Fruit fly (Drosophila melanogaster) whole organism, pupa: ENCODE measurements around the gene CG5079.

Source experiments
- CG10348 ChIP-seq: fragments of 200-800 bp; sonication (Bioruptor generic); IDR thresholded peaks from 2 replicates; pipeline ENCODE4 v1.3.6; 2022; ENCODE audit warnings: missing biosample characterization, missing genetic modification characterization
- CG12605 ChIP-seq: fragments of 200-800 bp; sonication (Bioruptor generic); IDR thresholded peaks from 2 replicates; pipeline ENCODE4 v1.3.6; 2022; ENCODE audit warnings: missing biosample characterization, missing genetic modification characterization
- CG13204 ChIP-seq: fragments of 200-800 bp; sonication (Bioruptor generic); optimal IDR thresholded peaks from 2 replicates; lab custom pipeline; 2018; ENCODE audit warnings: missing biosample characterization, mild to moderate bottlenecking, missing genetic modification characterization, moderate library complexity
- CG14655 ChIP-seq: fragments of 200-800 bp; sonication (Bioruptor generic); optimal IDR thresholded peaks from 3 replicates; lab custom pipeline; 2017; ENCODE audit warnings: mild to moderate bottlenecking, missing biosample characterization, missing genetic modification reagents, missing genetic modification characterization
- CG15710 ChIP-seq: fragments of 200-800 bp; sonication (Bioruptor generic); optimal IDR thresholded peaks from 2 replicates; lab custom pipeline; 2018; ENCODE audit warnings: missing biosample characterization, mild to moderate bottlenecking, missing genetic modification characterization, moderate library complexity
- CG17806 ChIP-seq: fragments of 200-800 bp; sonication (Bioruptor generic); optimal IDR thresholded peaks from 2 replicates; lab custom pipeline; 2018; ENCODE audit warnings: missing biosample characterization, mild to moderate bottlenecking, missing genetic modification characterization, moderate library complexity
- CG32121 ChIP-seq: fragments of 200-800 bp; sonication (Bioruptor generic); IDR thresholded peaks from 2 replicates; pipeline ENCODE4 v1.3.6; 2022; ENCODE audit warnings: missing biosample characterization, missing genetic modification characterization
- CG34367 ChIP-seq: fragments of 200-800 bp; sonication (Bioruptor generic); optimal IDR thresholded peaks from 2 replicates; lab custom pipeline; 2018; ENCODE audit warnings: missing biosample characterization, mild to moderate bottlenecking, missing genetic modification characterization
- CG4496 ChIP-seq: fragments of 200-800 bp; sonication (Bioruptor generic); IDR thresholded peaks from 3 replicates; pipeline ENCODE4 v1.3.6; 2022; ENCODE audit warnings: missing biosample characterization, missing genetic modification characterization
- CG8159 ChIP-seq: fragments of 200-800 bp; sonication (Bioruptor generic); optimal IDR thresholded peaks from 3 replicates; lab custom pipeline; 2018; ENCODE audit warnings: missing biosample characterization, mild to moderate bottlenecking, missing genetic modification characterization, moderate library complexity
- CG8301 ChIP-seq: fragments of 200-800 bp; sonication (Bioruptor generic); optimal IDR thresholded peaks from 2 replicates; lab custom pipeline; 2018; ENCODE audit warnings: missing biosample characterization, mild to moderate bottlenecking, missing genetic modification characterization
- CG9948 ChIP-seq: fragments of 200-800 bp; sonication (Bioruptor generic); optimal IDR thresholded peaks from 2 replicates; lab custom pipeline; 2018; ENCODE audit warnings: missing biosample characterization, mild to moderate bottlenecking, missing genetic modification characterization, moderate library complexity
- D1 ChIP-seq: fragments of 200-800 bp; sonication (Bioruptor generic); optimal IDR thresholded peaks from 2 replicates; lab custom pipeline; 2018; ENCODE audit warnings: missing biosample characterization, mild to moderate bottlenecking, missing genetic modification characterization, moderate library complexity
- EcR ChIP-seq: fragments of 200-800 bp; sonication (Bioruptor generic); optimal IDR thresholded peaks from 3 replicates; lab custom pipeline; 2019; ENCODE audit warnings: missing biosample characterization, missing genetic modification characterization, mild to moderate bottlenecking, moderate library complexity, missing genetic modification reagents
- Ets98B ChIP-seq: fragments of 200-800 bp; sonication (Bioruptor generic); IDR thresholded peaks from 2 replicates; pipeline ENCODE4 v1.3.6; 2022; ENCODE audit warnings: missing biosample characterization, missing genetic modification characterization
- Pif1A ChIP-seq: fragments of 200-800 bp; sonication (Bioruptor generic); optimal IDR thresholded peaks from 3 replicates; lab custom pipeline; 2016; ENCODE audit warnings: missing biosample characterization, missing genetic modification characterization
- Pif1B ChIP-seq: fragments of 200-800 bp; sonication (Bioruptor generic); optimal IDR thresholded peaks from 3 replicates; lab custom pipeline; 2016; ENCODE audit warnings: missing biosample characterization, missing genetic modification characterization
- Snoo ChIP-seq: fragments of 200-800 bp; sonication (Bioruptor generic); optimal IDR thresholded peaks from 3 replicates; lab custom pipeline; 2017; ENCODE audit warnings: missing biosample characterization, mild to moderate bottlenecking, missing genetic modification characterization, inconsistent platforms
- fd96Ca ChIP-seq: fragments of 200-800 bp; sonication (Bioruptor generic); IDR thresholded peaks from 3 replicates; pipeline ENCODE4 v1.3.6; 2022; ENCODE audit warnings: missing biosample characterization, missing genetic modification characterization
- gl ChIP-seq: fragments of 200-800 bp; sonication (Bioruptor generic); optimal IDR thresholded peaks from 2 replicates; lab custom pipeline; 2018; ENCODE audit warnings: missing biosample characterization, mild to moderate bottlenecking, missing genetic modification characterization
- rn ChIP-seq: fragments of 200-800 bp; sonication (Bioruptor generic); IDR thresholded peaks from 2 replicates; pipeline ENCODE4 v1.3.6; 2022; ENCODE audit warnings: missing biosample characterization, missing genetic modification characterization

The CG5079 gene

dm6 chr3R:25631079-25631478, 17.6 kb downstream of the CG5079 start:
- TF ChIP-seq CG13204 (GFP tag; lab: Kevin White, UChicago), result no peak
- no peak for TF ChIP-seq CG34367 (tag; lab: Kevin White, UChicago)
- no peak for TF ChIP-seq Ets98B (GFP tag; lab: Robert Waterston, UW)
- no peak for TF ChIP-seq CG10348 (GFP tag; lab: Robert Waterston, UW)
- no peak for TF ChIP-seq CG14655 (GFP tag; lab: Kevin White, UChicago)
- TF ChIP-seq CG15710 (tag; lab: Kevin White, UChicago), result peak; percentile 28
- TF ChIP-seq EcR (GFP tag; lab: Kevin White, UChicago), result no peak
- TF ChIP-seq gl, result no peak
- TF ChIP-seq Snoo (tag; lab: Kevin White, UChicago), result no peak
- TF ChIP-seq Pif1B (GFP tag; lab: Kevin White, UChicago), result no peak
- no peak for TF ChIP-seq rn
- no peak for TF ChIP-seq CG12605 (GFP tag; lab: Robert Waterston, UW)
- no peak for TF ChIP-seq CG32121 (GFP tag; lab: Robert Waterston, UW)
- no peak for TF ChIP-seq D1 (tag; lab: Kevin White, UChicago)
- no peak for TF ChIP-seq fd96Ca (GFP tag; lab: Robert Waterston, UW)
- peak; percentile 58 for TF ChIP-seq CG8159 (tag; lab: Kevin White, UChicago)
- TF ChIP-seq Pif1A, result no peak
- no peak for TF ChIP-seq CG8301 (tag; lab: Kevin White, UChicago)
- TF ChIP-seq CG4496 (GFP tag; lab: Robert Waterston, UW), result no peak
- peak; percentile 7 for TF ChIP-seq CG9948 (tag; lab: Kevin White, UChicago)
- TF ChIP-seq CG17806 (tag; lab: Kevin White, UChicago), result peak; percentile 22

- TF ChIP-seq CG32121 (GFP tag; lab: Robert Waterston, UW), result no peak
- peak; percentile 53 for TF ChIP-seq Pif1A
- TF ChIP-seq CG8301 (tag; lab: Kevin White, UChicago), result peak; percentile 6
- TF ChIP-seq CG8159 (tag; lab: Kevin White, UChicago), result peak; percentile 32
- TF ChIP-seq CG17806 (tag; lab: Kevin White, UChicago), result peak; percentile 16
- no peak for TF ChIP-seq gl
- TF ChIP-seq Snoo (tag; lab: Kevin White, UChicago), result peak; percentile 69
- no peak for TF ChIP-seq rn
- TF ChIP-seq CG14655 (GFP tag; lab: Kevin White, UChicago), result peak; percentile 9
- TF ChIP-seq Pif1B (GFP tag; lab: Kevin White, UChicago), result peak; percentile 56
Measured at dm6 chr3R:25633865-25634460, 20.5 kb downstream of the CG5079 start.

- TF ChIP-seq D1 (tag; lab: Kevin White, UChicago) (no peak), CG15710 (tag; lab: Kevin White, UChicago) (peak; percentile 60), fd96Ca (GFP tag; lab: Robert Waterston, UW) (no peak), gl (peak; percentile 17), CG17806 (tag; lab: Kevin White, UChicago) (peak; percentile 68), rn (no peak), Pif1A (peak; percentile 64), CG10348 (GFP tag; lab: Robert Waterston, UW) (no peak), Ets98B (GFP tag; lab: Robert Waterston, UW) (no peak), CG14655 (GFP tag; lab: Kevin White, UChicago) (peak; percentile 65), CG13204 (GFP tag; lab: Kevin White, UChicago) (peak; percentile 42), EcR (GFP tag; lab: Kevin White, UChicago) (no peak), CG8159 (tag; lab: Kevin White, UChicago) (peak; percentile 71), CG34367 (tag; lab: Kevin White, UChicago) (peak; percentile 64), Pif1B (GFP tag; lab: Kevin White, UChicago) (peak; percentile 73), Snoo (tag; lab: Kevin White, UChicago) (peak; percentile 56), CG4496 (GFP tag; lab: Robert Waterston, UW) (peak; percentile 46; the same call in 1 of the 3 replicates), CG8301 (tag; lab: Kevin White, UChicago) (peak; percentile 61), CG9948 (tag; lab: Kevin White, UChicago) (peak; percentile 67), CG12605 (GFP tag; lab: Robert Waterston, UW) (no peak), CG32121 (GFP tag; lab: Robert Waterston, UW) (no peak)
Measured at dm6 chr3R:25637294-25638174, 24.1 kb downstream of the CG5079 start, which contains the start of gene jigr1. Gene jigr1 (plus strand): TSS chr3R:25637843.

dm6 chr3R:25638381-25638780, 24.9 kb downstream of the CG5079 start:
- TF ChIP-seq CG15710 (tag; lab: Kevin White, UChicago) (no peak), CG13204 (GFP tag; lab: Kevin White, UChicago) (no peak), CG14655 (GFP tag; lab: Kevin White, UChicago) (no peak), gl (no peak), D1 (tag; lab: Kevin White, UChicago) (no peak), Pif1A (no peak), CG10348 (GFP tag; lab: Robert Waterston, UW) (no peak), CG4496 (GFP tag; lab: Robert Waterston, UW) (no peak), CG8159 (tag; lab: Kevin White, UChicago) (no peak), fd96Ca (GFP tag; lab: Robert Waterston, UW) (no peak), Pif1B (GFP tag; lab: Kevin White, UChicago) (no peak), CG8301 (tag; lab: Kevin White, UChicago) (no peak)
